Fruit fly (Drosophila melanogaster): ENCODE data around the gene CG6729.
A peak's percentile ranks its signal among the peaks of the same experiment; 100 is the strongest.

CG6729 gene

dm6 chr2L:10760422-10761166 is 16.9 kb upstream of the CG6729 start, which contains the start of gene CG6495 (continued):
- TF ChIP-seq gcm2 (GFP tag; optimal IDR thresholded peaks at IDR 0.05), result no peak
- peak; percentile 80 for TF ChIP-seq lab (GFP tag; optimal IDR thresholded peaks at IDR 0.05)
- TF ChIP-seq Hey (tag; optimal IDR thresholded peaks at IDR 0.05), result no peak
- peak; percentile 61 for TF ChIP-seq CG13296 (GFP tag; optimal IDR thresholded peaks at IDR 0.05)
- peak; percentile 85 for TF ChIP-seq CG2678 (tag; optimal IDR thresholded peaks at IDR 0.05)
- peak; percentile 15 for TF ChIP-seq CG34376 (GFP tag; optimal IDR thresholded peaks at IDR 0.05)
- TF ChIP-seq Ptx1 (GFP tag; IDR thresholded peaks at IDR 0.05), result peak; percentile 53; the same call in 1 of the 2 replicates
- no peak for TF ChIP-seq CG8478 (optimal IDR thresholded peaks at IDR 0.05)
- TF ChIP-seq ssp (GFP tag; IDR thresholded peaks at IDR 0.05), result peak; percentile 37; the same call in 1 of the 2 replicates
- TF ChIP-seq Poxn (GFP tag; IDR thresholded peaks at IDR 0.05), result no peak
- peak; percentile 5 for TF ChIP-seq ems (GFP tag; optimal IDR thresholded peaks at IDR 0.05)
- peak; percentile 54 for TF ChIP-seq Med (GFP tag)
- TF ChIP-seq BtbVII (GFP tag; optimal IDR thresholded peaks at IDR 0.05), result peak; percentile 57
- no peak for TF ChIP-seq sim (GFP tag; IDR thresholded peaks at IDR 0.05)
- TF ChIP-seq zen2 (GFP tag; IDR thresholded peaks at IDR 0.05; ENCODE audit: partially characterized antibody), result no peak
- peak; percentile 65 for TF ChIP-seq CG12391 (tag; optimal IDR thresholded peaks at IDR 0.05)
- TF ChIP-seq tio (GFP tag; optimal IDR thresholded peaks at IDR 0.05), result no peak
- peak; percentile 51; the same call in 1 of the 2 replicates for TF ChIP-seq stc (GFP tag; IDR thresholded peaks at IDR 0.05)
- no peak for TF ChIP-seq hkb (optimal IDR thresholded peaks at IDR 0.05)
- TF ChIP-seq hkb (GFP tag; IDR thresholded peaks at IDR 0.05), result peak; percentile 62
- peak in 1 of 2 experiments; percentile 15 for TF ChIP-seq Pdp1 (GFP tag; optimal IDR thresholded peaks at IDR 0.05)
- no peak for TF ChIP-seq sc (optimal IDR thresholded peaks at IDR 0.05)
- TF ChIP-seq sc (GFP tag; optimal IDR thresholded peaks at IDR 0.05), result no peak
- no peak for TF ChIP-seq lbe (GFP tag; optimal IDR thresholded peaks at IDR 0.05)
- TF ChIP-seq CG7372 (GFP tag; IDR thresholded peaks at IDR 0.05), result no peak
- peak; percentile 67 for TF ChIP-seq CG17359 (tag; optimal IDR thresholded peaks at IDR 0.05)
- TF ChIP-seq CG6689 (GFP tag; IDR thresholded peaks at IDR 0.05), result no peak
- no peak for TF ChIP-seq Hr78 (GFP tag; optimal IDR thresholded peaks at IDR 0.05)
- no peak for TF ChIP-seq CkIIα-i1 (GFP tag; IDR thresholded peaks at IDR 0.05)
- peak; percentile 74 for TF ChIP-seq CG2120 (GFP tag; optimal IDR thresholded peaks at IDR 0.05)
- TF ChIP-seq corto (GFP tag; optimal IDR thresholded peaks at IDR 0.05), result no peak
- TF ChIP-seq odd (GFP tag; optimal IDR thresholded peaks at IDR 0.05), result no peak
- TF ChIP-seq fru (optimal IDR thresholded peaks at IDR 0.05), result no peak
- TF ChIP-seq nerfin-1 (tag; optimal IDR thresholded peaks at IDR 0.05), result peak; percentile 16
- TF ChIP-seq nerfin-2 (GFP tag; IDR thresholded peaks at IDR 0.05; ENCODE audit: partially characterized antibody), result no peak
- TF ChIP-seq wor (GFP tag; IDR thresholded peaks at IDR 0.05), result no peak
- TF ChIP-seq tll (GFP tag; optimal IDR thresholded peaks at IDR 0.05), result no peak
- no peak for TF ChIP-seq Dip3 (GFP tag; optimal IDR thresholded peaks at IDR 0.05)
- TF ChIP-seq MESR4 (GFP tag; optimal IDR thresholded peaks at IDR 0.05), result no peak
- no peak for TF ChIP-seq D (optimal IDR thresholded peaks at IDR 0.05)
- TF ChIP-seq D (GFP tag; optimal IDR thresholded peaks at IDR 0.05), result peak; percentile 22
- peak; percentile 60; the same call in 2 of the 3 replicates for TF ChIP-seq CG11695 (GFP tag; IDR thresholded peaks at IDR 0.05)
- no peak for TF ChIP-seq E2f1 (GFP tag; IDR thresholded peaks at IDR 0.05)
- TF ChIP-seq slp2 (GFP tag; optimal IDR thresholded peaks at IDR 0.05), result no peak
- no peak for TF ChIP-seq Dip2 (GFP tag; IDR thresholded peaks at IDR 0.05)
- no peak for TF ChIP-seq tup (GFP tag; optimal IDR thresholded peaks at IDR 0.05)
- TF ChIP-seq ato (GFP tag; IDR thresholded peaks at IDR 0.05; ENCODE audit: partially characterized antibody), result no peak
- TF ChIP-seq CG30020 (tag; optimal IDR thresholded peaks at IDR 0.05), result no peak
- no peak for TF ChIP-seq ac (GFP tag; optimal IDR thresholded peaks at IDR 0.05)
- no peak for TF ChIP-seq CG11696 (GFP tag; IDR thresholded peaks at IDR 0.05)

Data from whole organism, embryonic.